Worm (Caenorhabditis elegans): ENCODE data around the gene K11H3.3.

Gene K11H3.3

ce11 chrIII:9867780-9868503, 16.3 kb downstream of the K11H3.3 start, which contains the start of gene dhhc-4:
dhhc-4 (minus strand) TSS chrIII:9867792.
- TF ChIP-seq tbx-37 (GFP tag; conservative IDR thresholded peaks at IDR 0.05) (peak; percentile 80), ceh-13 (GFP tag; optimal IDR thresholded peaks at IDR 0.05) (peak; percentile 1), ama-1 (optimal IDR thresholded peaks at IDR 0.05) (no peak), pes-1 (GFP tag; IDR thresholded peaks at IDR 0.05) (peak; percentile 79), aly-1 (tag; optimal IDR thresholded peaks at IDR 0.05) (no peak)

ce11 chrIII:9871032-9871431, 19.4 kb downstream of the K11H3.3 start, which contains the start of gene ZK757.1:
ZK757.1 (minus strand) TSS chrIII:9871132.
- TF ChIP-seq hmg-4 (GFP tag; optimal IDR thresholded peaks at IDR 0.05) (no peak), tra-4 (tag; optimal IDR thresholded peaks at IDR 0.05) (no peak), ceh-36 (tag; optimal IDR thresholded peaks at IDR 0.05) (no peak), tbx-37 (GFP tag; conservative IDR thresholded peaks at IDR 0.05) (no peak), aly-1 (tag; optimal IDR thresholded peaks at IDR 0.05) (no peak)

ce11 chrIII:9874515-9874914, 22.9 kb downstream of the K11H3.3 start:
- TF ChIP-seq ceh-13 (GFP tag; optimal IDR thresholded peaks at IDR 0.05) (no peak), tra-4 (tag; optimal IDR thresholded peaks at IDR 0.05) (no peak), ceh-36 (tag; optimal IDR thresholded peaks at IDR 0.05) (no peak), hmg-4 (GFP tag; optimal IDR thresholded peaks at IDR 0.05) (no peak), aly-1 (tag; optimal IDR thresholded peaks at IDR 0.05) (no peak), F13C5.2 (tag; optimal IDR thresholded peaks at IDR 0.05) (no peak), hmbx-1 (tag; optimal IDR thresholded peaks at IDR 0.05) (no peak), scrt-1 (GFP tag; IDR thresholded peaks at IDR 0.05) (no peak), ama-1 (optimal IDR thresholded peaks at IDR 0.05) (no peak), tbx-11 (GFP tag; IDR thresholded peaks at IDR 0.05) (no peak), B0310.2 (tag; optimal IDR thresholded peaks at IDR 0.05) (no peak), pes-1 (GFP tag; IDR thresholded peaks at IDR 0.05) (no peak), flt-1 (GFP tag; IDR thresholded peaks at IDR 0.05) (no peak), sea-1 (GFP tag; conservative IDR thresholded peaks at IDR 0.05) (no peak), hnd-1 (tag; optimal IDR thresholded peaks at IDR 0.05) (no peak), tbx-37 (GFP tag; conservative IDR thresholded peaks at IDR 0.05) (no peak), ets-7 (tag; optimal IDR thresholded peaks at IDR 0.05) (no peak)

- TF ChIP-seq tra-4 (tag; optimal IDR thresholded peaks at IDR 0.05) (no peak), ama-1 (optimal IDR thresholded peaks at IDR 0.05) (no peak), B0310.2 (tag; optimal IDR thresholded peaks at IDR 0.05) (no peak), sea-1 (GFP tag; conservative IDR thresholded peaks at IDR 0.05) (no peak)
Observed at ce11 chrIII:9876951-9877350, 25.3 kb downstream of the K11H3.3 start, which contains the start of gene ZK757.10. ZK757.10 (plus strand) TSS chrIII:9877251.

DNA sequence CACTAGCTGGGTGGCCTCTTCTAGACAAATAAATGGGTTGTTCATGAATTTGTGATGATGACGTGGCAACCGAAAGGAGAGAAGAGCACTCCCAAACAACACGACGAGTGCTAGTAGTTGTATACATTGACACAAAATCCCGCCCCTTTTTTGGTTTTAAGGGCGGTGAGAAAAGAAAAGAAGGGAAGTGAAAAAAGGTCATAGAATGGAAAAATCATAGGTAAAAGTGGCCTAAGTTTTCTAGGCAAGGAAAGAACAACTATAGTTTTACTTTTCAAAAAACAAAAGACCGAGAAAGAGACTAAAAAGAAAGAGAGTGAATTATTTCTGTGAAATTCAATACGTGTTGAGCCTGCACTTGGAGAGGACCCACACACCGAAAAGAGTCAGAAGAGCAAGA, 27.2 kb downstream of the K11H3.3 start, which contains the start of gene ZK757.2:
Gene ZK757.2 (minus strand): TSS at position 101 of the 400 bp plus-strand sequence.
- TF ChIP-seq tbx-11 (GFP tag; IDR thresholded peaks at IDR 0.05) (no peak), tra-4 (tag; optimal IDR thresholded peaks at IDR 0.05) (no peak), pes-1 (GFP tag; IDR thresholded peaks at IDR 0.05) (no peak), ceh-13 (GFP tag; optimal IDR thresholded peaks at IDR 0.05) (no peak)

- TF ChIP-seq tbx-37 (GFP tag; conservative IDR thresholded peaks at IDR 0.05), result no peak
- no peak for TF ChIP-seq tbx-11 (GFP tag; IDR thresholded peaks at IDR 0.05)
- no peak for TF ChIP-seq ceh-36 (tag; optimal IDR thresholded peaks at IDR 0.05)
- no peak for TF ChIP-seq pes-1 (GFP tag; IDR thresholded peaks at IDR 0.05)
- no peak for TF ChIP-seq tra-4 (tag; optimal IDR thresholded peaks at IDR 0.05)
- no peak for TF ChIP-seq B0310.2 (tag; optimal IDR thresholded peaks at IDR 0.05)
- no peak for TF ChIP-seq sea-1 (GFP tag; conservative IDR thresholded peaks at IDR 0.05)
Observed at ce11 chrIII:9885609-9886008, 34.0 kb downstream of the K11H3.3 start.

ce11 chrIII:9886323-9886722, 34.7 kb downstream of the K11H3.3 start:
- TF ChIP-seq tbx-11 (GFP tag; IDR thresholded peaks at IDR 0.05) (no peak), pes-1 (GFP tag; IDR thresholded peaks at IDR 0.05) (no peak), ama-1 (optimal IDR thresholded peaks at IDR 0.05) (no peak), hnd-1 (tag; optimal IDR thresholded peaks at IDR 0.05) (no peak), aly-1 (tag; optimal IDR thresholded peaks at IDR 0.05) (no peak), hmg-4 (GFP tag; optimal IDR thresholded peaks at IDR 0.05) (no peak), B0310.2 (tag; optimal IDR thresholded peaks at IDR 0.05) (no peak), tbx-37 (GFP tag; conservative IDR thresholded peaks at IDR 0.05) (no peak), flt-1 (GFP tag; IDR thresholded peaks at IDR 0.05) (no peak), scrt-1 (GFP tag; IDR thresholded peaks at IDR 0.05) (no peak), ceh-13 (GFP tag; optimal IDR thresholded peaks at IDR 0.05) (no peak), tra-4 (tag; optimal IDR thresholded peaks at IDR 0.05) (no peak), ets-7 (tag; optimal IDR thresholded peaks at IDR 0.05) (no peak), hmbx-1 (tag; optimal IDR thresholded peaks at IDR 0.05) (no peak), ceh-36 (tag; optimal IDR thresholded peaks at IDR 0.05) (no peak), F13C5.2 (tag; optimal IDR thresholded peaks at IDR 0.05) (no peak), sea-1 (GFP tag; conservative IDR thresholded peaks at IDR 0.05) (no peak)

ce11 chrIII:9891324-9891723, 39.7 kb downstream of the K11H3.3 start, which contains the start of gene alg-4:
alg-4 (minus strand) TSS chrIII:9891424.
- TF ChIP-seq B0310.2 (tag; optimal IDR thresholded peaks at IDR 0.05) (no peak), ceh-13 (GFP tag; optimal IDR thresholded peaks at IDR 0.05) (no peak), ets-7 (tag; optimal IDR thresholded peaks at IDR 0.05) (no peak), hnd-1 (tag; optimal IDR thresholded peaks at IDR 0.05) (no peak), ceh-36 (tag; optimal IDR thresholded peaks at IDR 0.05) (no peak)
